Fruit fly (Drosophila melanogaster) whole organism, pupa: Measurements from ENCODE around the gene cad.

ENCODE experiments used
- CG10348 ChIP-seq: fragments of 200-800 bp; sonication (Bioruptor generic); IDR thresholded peaks from 2 replicates; pipeline ENCODE4 v1.3.6; 2022; ENCODE audit warnings: missing biosample characterization, missing genetic modification characterization
- CG12605 ChIP-seq: fragments of 200-800 bp; sonication (Bioruptor generic); IDR thresholded peaks from 2 replicates; pipeline ENCODE4 v1.3.6; 2022; ENCODE audit warnings: missing biosample characterization, missing genetic modification characterization
- Pif1B ChIP-seq: fragments of 200-800 bp; sonication (Bioruptor generic); optimal IDR thresholded peaks from 3 replicates; lab custom pipeline; 2016; ENCODE audit warnings: missing biosample characterization, missing genetic modification characterization

- no peak for TF ChIP-seq CG12605 (GFP tag; lab: Robert Waterston, UW)
- no peak for TF ChIP-seq Pif1B
- no peak for TF ChIP-seq CG10348 (GFP tag; lab: Robert Waterston, UW)
Measured at dm6 chr2L:20829309-20829708, 58.8 kb downstream of the cad start, which contains the start of gene CG31673.
